Worm (Caenorhabditis elegans) whole organism, L2 larva: ENCODE data around the gene srv-5.

Source experiments
- R02D3.7 ChIP-seq: fragments of 150-350 bp; optimal IDR thresholded peaks from 2 replicates; lab custom pipeline; 2014; ENCODE audit warnings: missing biosample characterization, missing genetic modification characterization
- ama-1 ChIP-seq: fragments of 150-350 bp; optimal IDR thresholded peaks from 2 replicates; lab custom pipeline; 2018; ENCODE audit warnings: inconsistent platforms
- fos-1 ChIP-seq: fragments of 150-350 bp; optimal IDR thresholded peaks from 2 replicates; lab custom pipeline; 2014; ENCODE audit warnings: missing biosample characterization, missing genetic modification characterization
- mab-5 ChIP-seq: fragments of 150-350 bp; optimal IDR thresholded peaks from 2 replicates; lab custom pipeline; 2014; ENCODE audit warnings: missing biosample characterization, missing genetic modification characterization
- nhr-6 ChIP-seq: fragments of 150-350 bp; optimal IDR thresholded peaks from 2 replicates; lab custom pipeline; 2014; ENCODE audit warnings: missing biosample characterization, missing genetic modification characterization
- zag-1 ChIP-seq: fragments of 150-350 bp; optimal IDR thresholded peaks from 2 replicates; lab custom pipeline; 2014; ENCODE audit warnings: missing biosample characterization, missing genetic modification characterization
- ztf-11 ChIP-seq: sonication (generic microtip); optimal IDR thresholded peaks from 2 replicates; lab custom pipeline; 2017; ENCODE audit warnings: missing biosample characterization, missing genetic modification characterization

- no peak for TF ChIP-seq ama-1 (lab: Kevin White, UChicago)
- TF ChIP-seq R02D3.7 (tag; lab: Kevin White, UChicago), result no peak
- no peak for TF ChIP-seq zag-1 (tag; lab: Kevin White, UChicago)
- no peak for TF ChIP-seq fos-1 (tag; lab: Kevin White, UChicago)
- no peak for TF ChIP-seq nhr-6 (tag; lab: Kevin White, UChicago)
- TF ChIP-seq mab-5 (tag; lab: Kevin White, UChicago), result no peak
- no peak for TF ChIP-seq ztf-11 (tag; lab: Kevin White, UChicago)
Measured at ce11 chrX:4235752-4236151, 16.4 kb upstream of the srv-5 start, which contains the start of gene rab-37.
